Fruit fly (Drosophila melanogaster): ENCODE measurements around the gene AdipoR.
A peak's percentile ranks its signal among the peaks of the same experiment; 100 is the strongest.

The AdipoR gene

DNA sequence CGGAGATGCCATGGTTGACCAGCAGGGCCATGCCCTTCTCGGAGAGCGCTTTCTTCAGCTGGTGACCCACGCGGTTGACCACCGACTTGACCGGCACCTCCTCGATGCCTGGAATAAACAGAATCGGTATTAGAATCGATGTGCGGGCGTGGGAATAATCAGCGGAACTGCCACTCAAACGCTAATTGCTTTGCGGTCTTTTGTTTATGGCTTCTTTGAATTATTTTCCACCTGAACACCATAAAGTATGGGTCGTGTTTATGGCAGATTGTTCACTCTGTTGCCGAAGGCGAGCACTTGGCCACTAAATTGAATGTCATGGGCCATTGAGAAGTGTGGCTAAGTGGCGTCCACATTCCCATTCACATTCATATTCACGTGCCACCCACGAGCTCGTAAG, 25.6 kb downstream of the AdipoR start:
- TF ChIP-seq exex (tag; optimal IDR thresholded peaks at IDR 0.05) (peak; percentile 86), Rfx (GFP tag; IDR thresholded peaks at IDR 0.05) (0 out of 2 replicates have a peak, but pooled peaks have one; percentile 7), lmd (GFP tag; IDR thresholded peaks at IDR 0.05) (no peak), CG7963 (GFP tag; IDR thresholded peaks at IDR 0.05; ENCODE audit: partially characterized antibody) (no peak), TFAM (GFP tag; optimal IDR thresholded peaks at IDR 0.05) (no peak), knrl (GFP tag; IDR thresholded peaks at IDR 0.05; ENCODE audit: partially characterized antibody) (no peak), bbx (GFP tag; IDR thresholded peaks at IDR 0.05; ENCODE audit: partially characterized antibody) (no peak), en (GFP tag; optimal IDR thresholded peaks at IDR 0.05) (no peak), Med (GFP tag) (peak; percentile 68), CG34376 (GFP tag; optimal IDR thresholded peaks at IDR 0.05) (peak; percentile 7), cwo (GFP tag; optimal IDR thresholded peaks at IDR 0.05) (peak; percentile 46), sug (tag; optimal IDR thresholded peaks at IDR 0.05) (peak; percentile 63), CG10366 (GFP tag; IDR thresholded peaks at IDR 0.05) (no peak), Hey (tag; optimal IDR thresholded peaks at IDR 0.05) (peak; percentile 4), YL-1 (GFP tag; optimal IDR thresholded peaks at IDR 0.05) (no peak)

DNA sequence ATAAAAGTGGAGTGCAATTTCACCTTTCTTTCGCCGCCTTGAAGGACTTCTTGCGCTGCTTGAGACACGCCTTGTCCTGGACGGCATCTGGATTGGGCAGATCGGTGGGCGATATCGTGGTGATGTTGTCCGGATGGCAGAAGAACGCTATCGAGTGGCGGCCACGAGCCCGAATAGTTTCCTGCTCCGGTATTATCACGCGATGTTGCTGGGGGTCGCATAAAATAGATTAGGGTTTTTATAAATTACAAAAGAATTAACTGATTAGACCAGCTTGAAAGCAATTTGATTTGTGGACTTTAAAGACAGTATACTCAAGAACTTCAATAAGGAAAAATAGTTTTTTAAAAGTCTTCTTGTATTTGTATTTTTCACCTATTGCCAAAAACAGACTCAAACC, 27.2 kb downstream of the AdipoR start:
- TF ChIP-seq ara (GFP tag; IDR thresholded peaks at IDR 0.05) (no peak), cwo (GFP tag; optimal IDR thresholded peaks at IDR 0.05) (peak; percentile 11), sens (GFP tag) (peak; percentile 47), Doc2 (GFP tag; IDR thresholded peaks at IDR 0.05) (no peak), exex (tag; optimal IDR thresholded peaks at IDR 0.05) (peak; percentile 86), sqz (GFP tag; optimal IDR thresholded peaks at IDR 0.05) (no peak), Med (GFP tag) (peak; percentile 9), CG6854 (GFP tag; optimal IDR thresholded peaks at IDR 0.05) (peak; percentile 8), dysf (GFP tag; IDR thresholded peaks at IDR 0.05) (0 out of 3 replicates have a peak, but pooled peaks have one; percentile 13), pfk (GFP tag; optimal IDR thresholded peaks at IDR 0.05) (no peak), CG7556 (GFP tag; optimal IDR thresholded peaks at IDR 0.05) (no peak), sug (tag; optimal IDR thresholded peaks at IDR 0.05) (peak; percentile 92), Adf1 (GFP tag; IDR thresholded peaks at IDR 0.05) (no peak)

DNA sequence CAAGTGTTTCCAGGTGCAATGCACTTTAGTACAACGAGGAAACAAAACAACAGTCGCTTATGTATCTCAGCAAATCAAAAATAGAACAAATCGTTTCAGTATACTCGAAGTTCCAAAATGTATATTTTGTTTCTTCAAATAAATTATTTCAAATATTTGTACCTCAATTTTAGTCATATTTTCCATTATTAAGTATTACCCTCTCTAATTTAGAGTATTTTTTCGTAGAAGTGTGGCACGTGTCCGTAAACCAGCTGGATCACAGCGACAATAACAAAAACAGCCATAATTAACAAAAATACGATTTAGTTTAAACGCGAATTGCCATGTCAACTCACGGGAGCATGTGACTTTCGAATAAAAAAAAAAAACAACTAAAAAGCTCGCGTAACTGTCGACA, 28.9 kb downstream of the AdipoR start:
- TF ChIP-seq GATAe (GFP tag; conservative IDR thresholded peaks at IDR 0.05) = no peak
- no peak for TF ChIP-seq Elba2 (GFP tag; optimal IDR thresholded peaks at IDR 0.05)
- no peak for TF ChIP-seq CG14050 (GFP tag; IDR thresholded peaks at IDR 0.05)
- TF ChIP-seq CG4730 (GFP tag; IDR thresholded peaks at IDR 0.05) = no peak
- no peak for TF ChIP-seq Doc3 (GFP tag; IDR thresholded peaks at IDR 0.05; ENCODE audit: partially characterized antibody)
- TF ChIP-seq CG18764 (GFP tag; optimal IDR thresholded peaks at IDR 0.05) = no peak
- TF ChIP-seq CG10321 (GFP tag; IDR thresholded peaks at IDR 0.05) = no peak
- no peak for TF ChIP-seq Fer2 (tag; optimal IDR thresholded peaks at IDR 0.05)
- no peak for TF ChIP-seq CG7987 (GFP tag; optimal IDR thresholded peaks at IDR 0.05)
- TF ChIP-seq CG7372 (GFP tag; IDR thresholded peaks at IDR 0.05) = no peak
- TF ChIP-seq Spps (tag; optimal IDR thresholded peaks at IDR 0.05) = no peak
- TF ChIP-seq dmrt99B (tag; optimal IDR thresholded peaks at IDR 0.05) = no peak
- no peak for TF ChIP-seq Dip3 (GFP tag; optimal IDR thresholded peaks at IDR 0.05)
- TF ChIP-seq H2.0 (GFP tag; IDR thresholded peaks at IDR 0.05) = no peak
- TF ChIP-seq CG1832 (GFP tag; optimal IDR thresholded peaks at IDR 0.05) = no peak
- no peak for TF ChIP-seq Hmx (GFP tag; optimal IDR thresholded peaks at IDR 0.05)
